Worm (Caenorhabditis elegans) whole organism, L4 larva: ENCODE data around the gene nhr-172.

Experiments used
- D1046.2 ChIP-seq: fragments of 200-800 bp; sonication (Bioruptor generic); IDR thresholded peaks from 2 replicates; pipeline ENCODE4 v1.3.6; 2022; ENCODE audit warnings: missing genetic modification characterization, missing compliant biosample characterization
- Y105C5A.15 ChIP-seq: fragments of 200-800 bp; sonication (Bioruptor generic); IDR thresholded peaks from 2 replicates; pipeline ENCODE4 v1.3.6; 2022; ENCODE audit warnings: missing genetic modification characterization, missing compliant biosample characterization
- aly-2 ChIP-seq: sonication (generic microtip); optimal IDR thresholded peaks from 2 replicates; lab custom pipeline; 2018; ENCODE audit warnings: missing biosample characterization, missing genetic modification characterization
- arid-1 ChIP-seq: fragments of 200-800 bp; sonication (Bioruptor generic); conservative IDR thresholded peaks from 2 replicates; pipeline ENCODE4 v1.3.6; 2022; ENCODE audit warnings: missing genetic modification reagents, missing genetic modification characterization, missing compliant biosample characterization
- attf-4 ChIP-seq: sonication (generic microtip); optimal IDR thresholded peaks from 3 replicates; lab custom pipeline; 2017; ENCODE audit warnings: missing biosample characterization, missing genetic modification characterization
- ceh-82 ChIP-seq: sonication (generic microtip); optimal IDR thresholded peaks from 2 replicates; lab custom pipeline; 2017; ENCODE audit warnings: missing biosample characterization, missing genetic modification characterization
- gei-8 ChIP-seq: fragments of 200-800 bp; sonication (Bioruptor generic); optimal IDR thresholded peaks from 2 replicates; lab custom pipeline; 2018; ENCODE audit warnings: mild to moderate bottlenecking, missing genetic modification characterization, missing compliant biosample characterization
- lin-13 ChIP-seq: fragments of 150-350 bp; optimal IDR thresholded peaks from 2 replicates; lab custom pipeline; 2014; ENCODE audit warnings: missing biosample characterization, missing genetic modification reagents, missing genetic modification characterization
- madf-9 ChIP-seq: fragments of 200-800 bp; sonication (Bioruptor generic); conservative IDR thresholded peaks from 2 replicates; pipeline ENCODE4 v1.3.6; 2022; ENCODE audit warnings: missing genetic modification reagents, missing genetic modification characterization, missing compliant biosample characterization
- nhr-237 ChIP-seq: sonication (generic microtip); optimal IDR thresholded peaks from 2 replicates; lab custom pipeline; 2017; ENCODE audit warnings: missing biosample characterization, missing genetic modification characterization
- nhr-76 ChIP-seq: fragments of 150-350 bp; optimal IDR thresholded peaks from 2 replicates; lab custom pipeline; 2014; ENCODE audit warnings: missing biosample characterization, missing genetic modification characterization
- nhr-77 ChIP-seq: fragments of 150-350 bp; optimal IDR thresholded peaks from 2 replicates; lab custom pipeline; 2014; ENCODE audit warnings: missing biosample characterization, missing genetic modification characterization
- unc-62 ChIP-seq, 3 experiments: fragments of 150-350 bp in 1 of 3; sonication (generic microtip); optimal IDR thresholded peaks in 2 of 3; peaks in 1 of 3; 1 replicate in 1 of 3; 2 replicates in 2 of 3; lab custom pipeline; 2014 to 2017; ENCODE audit warnings: missing biosample characterization in 3 of 3, missing genetic modification characterization in 3 of 3, missing genetic modification reagents in 3 of 3, missing genotype in 1 of 3

DNA sequence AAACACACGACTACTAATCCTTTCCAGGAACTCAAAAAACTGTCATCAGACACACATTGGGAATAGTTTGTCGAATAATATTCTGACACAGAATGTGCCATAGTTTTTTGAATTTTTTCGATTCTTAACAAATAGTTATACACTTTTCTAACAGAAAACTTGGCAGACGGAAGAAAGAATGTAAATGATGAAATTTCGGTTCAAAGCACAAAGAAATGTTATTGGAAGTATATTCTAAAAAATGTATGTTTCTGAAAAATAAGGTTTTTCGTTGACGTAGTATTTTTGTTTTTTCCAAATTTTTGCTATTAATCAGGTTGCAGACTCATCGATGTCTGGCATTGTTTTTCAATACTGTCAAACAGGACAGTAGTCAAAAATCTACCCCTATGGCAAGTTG is 47.9 kb upstream of the nhr-172 start, which contains the start of gene srh-92:
- TF ChIP-seq nhr-76 (tag; lab: Kevin White, UChicago) (no peak), nhr-77 (tag; lab: Kevin White, UChicago) (no peak), D1046.2 (no peak), aly-2 (no peak), Y105C5A.15 (no peak), madf-9 (GFP tag; lab: Robert Waterston, UW) (no peak), lin-13 (GFP tag; lab: Kevin White, UChicago) (no peak), unc-62 (GFP tag; optimal IDR thresholded peaks at IDR 0.05 in 1 of 2; lab: Kevin White, UChicago) (no peak), unc-62 (tag; optimal IDR thresholded peaks at IDR 0.05; lab: Kevin White, UChicago) (no peak), attf-4 (tag; lab: Kevin White, UChicago) (no peak), ceh-82 (no peak), gei-8 (GFP tag; lab: Kevin White, UChicago) (no peak), nhr-237 (tag; lab: Kevin White, UChicago) (no peak), arid-1 (GFP tag; lab: Robert Waterston, UW) (no peak)
